Worm (Caenorhabditis elegans) whole organism, L3 larva: ENCODE measurements around the gene fax-1.

Source experiments
- R02D3.7 ChIP-seq: fragments of 150-350 bp; optimal IDR thresholded peaks from 2 replicates; lab custom pipeline; 2014; ENCODE audit warnings: missing biosample characterization, missing genetic modification characterization
- ceh-16 ChIP-seq: sonication (generic microtip); optimal IDR thresholded peaks from 2 replicates; lab custom pipeline; 2017; ENCODE audit warnings: missing biosample characterization, missing genetic modification characterization
- ceh-9 ChIP-seq: sonication (generic microtip); optimal IDR thresholded peaks from 2 replicates; lab custom pipeline; 2018; ENCODE audit warnings: missing biosample characterization, missing genetic modification characterization
- elt-2 ChIP-seq: sonication (generic microtip); optimal IDR thresholded peaks from 2 replicates; lab custom pipeline; 2016; ENCODE audit warnings: missing genetic modification reagents, mild to moderate bottlenecking, missing genetic modification characterization, missing compliant biosample characterization
- hmg-11 ChIP-seq: sonication (generic microtip); optimal IDR thresholded peaks from 2 replicates; lab custom pipeline; 2016; ENCODE audit warnings: missing genetic modification characterization, missing compliant biosample characterization
- jun-1 ChIP-seq: fragments of 150-350 bp; optimal IDR thresholded peaks from 2 replicates; lab custom pipeline; 2014; ENCODE audit warnings: missing biosample characterization, missing genetic modification reagents, missing genetic modification characterization
- lsy-12 ChIP-seq: sonication (generic microtip); optimal IDR thresholded peaks from 2 replicates; lab custom pipeline; 2016; ENCODE audit warnings: mild to moderate bottlenecking, missing genetic modification characterization, missing compliant biosample characterization
- mdl-1 ChIP-seq: fragments of 150-350 bp; optimal IDR thresholded peaks from 2 replicates; lab custom pipeline; 2014; ENCODE audit warnings: missing biosample characterization, missing genetic modification characterization
- nhr-11 ChIP-seq: fragments of 150-350 bp; optimal IDR thresholded peaks from 2 replicates; lab custom pipeline; 2014; ENCODE audit warnings: missing biosample characterization, missing genetic modification characterization
- nhr-12 ChIP-seq: fragments of 150-350 bp; optimal IDR thresholded peaks from 2 replicates; lab custom pipeline; 2014; ENCODE audit warnings: missing biosample characterization, missing genetic modification characterization
- nhr-23 ChIP-seq: fragments of 150-350 bp; optimal IDR thresholded peaks from 2 replicates; lab custom pipeline; 2014; ENCODE audit warnings: missing biosample characterization, missing genetic modification reagents, missing genetic modification characterization
- nhr-237 ChIP-seq: fragments of 150-350 bp; optimal IDR thresholded peaks from 2 replicates; lab custom pipeline; 2014; ENCODE audit warnings: missing biosample characterization, missing genetic modification characterization
- nhr-25 ChIP-seq: sonication (generic microtip); optimal IDR thresholded peaks from 2 replicates; lab custom pipeline; 2017; ENCODE audit warnings: missing biosample characterization, missing genetic modification characterization
- nhr-28 ChIP-seq: fragments of 150-350 bp; optimal IDR thresholded peaks from 2 replicates; lab custom pipeline; 2014; ENCODE audit warnings: missing biosample characterization, missing genetic modification characterization
- nhr-67 ChIP-seq: fragments of 150-350 bp; optimal IDR thresholded peaks from 2 replicates; lab custom pipeline; 2014; ENCODE audit warnings: missing biosample characterization, missing genetic modification characterization
- pha-4 ChIP-seq: fragments of 150-350 bp; optimal IDR thresholded peaks from 2 replicates; lab custom pipeline; 2014; ENCODE audit warnings: missing biosample characterization, missing genetic modification reagents, missing genetic modification characterization
- pqm-1 ChIP-seq: fragments of 150-350 bp; optimal IDR thresholded peaks from 2 replicates; lab custom pipeline; 2017; ENCODE audit warnings: missing biosample characterization, missing genetic modification characterization, inconsistent platforms
- skn-1 ChIP-seq: fragments of 150-350 bp; optimal IDR thresholded peaks from 2 replicates; lab custom pipeline; 2014; ENCODE audit warnings: missing biosample characterization, missing genetic modification characterization
- zag-1 ChIP-seq: fragments of 150-350 bp; optimal IDR thresholded peaks from 2 replicates; lab custom pipeline; 2014; ENCODE audit warnings: missing biosample characterization, missing genetic modification characterization
- ztf-11 ChIP-seq: fragments of 150-350 bp; optimal IDR thresholded peaks from 2 replicates; lab custom pipeline; 2014; ENCODE audit warnings: missing biosample characterization, missing genetic modification characterization

fax-1 gene

DNA sequence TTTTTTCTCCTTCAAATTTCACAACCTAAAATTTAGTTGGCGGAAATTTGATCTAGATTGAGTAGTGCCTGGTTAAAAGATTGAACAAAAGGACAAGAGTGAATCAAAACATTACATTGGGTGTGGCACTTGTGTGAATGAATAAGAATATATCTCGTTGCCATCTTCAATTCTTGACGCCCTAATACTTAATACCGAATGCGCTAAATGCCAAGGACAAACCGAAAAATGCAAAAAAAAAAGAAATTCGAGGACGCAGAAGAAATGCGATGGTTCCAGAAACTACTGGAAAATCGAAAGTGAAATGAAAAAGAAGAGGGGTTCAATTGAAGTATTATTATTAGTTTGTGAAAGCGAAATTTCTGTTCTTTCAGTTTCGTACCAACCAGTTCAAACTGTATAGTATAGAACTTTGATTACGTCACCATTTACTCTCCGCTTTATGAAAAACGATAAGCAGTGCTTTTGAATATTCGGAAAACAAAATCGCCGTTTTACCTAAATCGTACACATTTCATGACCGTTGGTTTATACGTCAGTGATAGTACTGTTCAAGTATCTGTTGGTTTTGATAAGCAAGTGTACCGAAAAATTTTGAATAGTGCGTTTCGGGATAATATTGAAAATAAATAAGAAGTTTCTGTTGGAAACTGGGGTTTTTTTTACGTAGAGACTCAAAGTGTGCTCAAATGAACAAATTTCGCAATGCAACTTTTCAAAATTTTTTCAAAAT, 43.9 kb downstream of the fax-1 start:
- TF ChIP-seq hmg-11, result no peak
- TF ChIP-seq elt-2, result peak; percentile 53
- peak; percentile 23 for TF ChIP-seq pqm-1 (tag; lab: Kevin White, UChicago)
- peak; percentile 45 for TF ChIP-seq jun-1 (tag; lab: Kevin White, UChicago)
- TF ChIP-seq nhr-25 (tag; lab: Kevin White, UChicago), result peak; percentile 54
- TF ChIP-seq, all 47 proteins: peak for 4

DNA sequence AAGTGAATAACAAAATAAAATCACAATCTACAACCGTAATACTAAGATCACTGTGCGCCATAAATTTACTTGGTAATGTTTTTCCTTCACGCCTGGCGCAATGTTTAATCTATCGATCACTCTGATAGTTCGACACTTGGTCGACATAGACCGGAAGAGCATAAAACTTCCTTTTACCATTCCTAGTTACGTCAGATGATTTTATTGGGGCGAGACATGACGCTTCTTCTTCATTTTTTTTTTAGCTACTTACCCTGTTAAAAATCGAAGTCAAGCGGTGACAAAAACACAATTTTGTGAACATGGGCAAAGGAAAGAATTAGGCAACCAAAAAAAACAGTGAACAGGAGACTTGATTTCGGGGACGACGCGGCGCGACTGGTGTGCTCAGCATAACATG, 44.6 kb downstream of the fax-1 start:
- TF ChIP-seq ceh-16, result no peak
- TF ChIP-seq elt-2, result peak; percentile 49
- no peak for TF ChIP-seq jun-1 (tag; lab: Kevin White, UChicago)
- TF ChIP-seq skn-1 (tag; lab: Kevin White, UChicago), result no peak

DNA sequence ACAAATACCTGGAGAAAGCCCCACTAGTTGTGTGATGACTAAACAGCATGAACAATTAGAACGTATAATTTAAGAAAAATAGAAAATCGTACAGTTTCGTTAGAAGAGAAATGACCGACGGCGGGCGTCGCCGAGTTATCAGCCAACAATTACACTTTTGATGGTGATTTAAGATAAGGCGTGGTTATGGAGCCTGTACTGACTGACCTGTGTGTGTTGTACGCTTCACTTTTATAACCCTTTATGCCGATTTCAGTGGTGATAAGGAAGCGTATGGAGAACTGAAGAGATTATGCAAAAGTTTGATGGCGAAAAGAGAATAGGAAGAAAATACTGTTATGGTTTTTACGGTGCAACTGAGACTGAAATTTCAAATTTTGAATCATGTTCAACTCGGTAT, 46.0 kb downstream of the fax-1 start:
- TF ChIP-seq skn-1 (tag; lab: Kevin White, UChicago) (no peak), elt-2 (peak; percentile 98), nhr-11 (tag; lab: Kevin White, UChicago) (no peak), nhr-23 (tag; lab: Kevin White, UChicago) (no peak), nhr-237 (tag; lab: Kevin White, UChicago) (no peak), lsy-12 (no peak), jun-1 (tag; lab: Kevin White, UChicago) (peak; percentile 72), ztf-11 (tag; lab: Kevin White, UChicago) (no peak), ceh-16 (no peak), nhr-67 (no peak), mdl-1 (tag; lab: Kevin White, UChicago) (no peak), pha-4 (tag; lab: Kevin White, UChicago) (peak; percentile 42), nhr-25 (tag; lab: Kevin White, UChicago) (no peak), pqm-1 (tag; lab: Kevin White, UChicago) (peak; percentile 96)

DNA sequence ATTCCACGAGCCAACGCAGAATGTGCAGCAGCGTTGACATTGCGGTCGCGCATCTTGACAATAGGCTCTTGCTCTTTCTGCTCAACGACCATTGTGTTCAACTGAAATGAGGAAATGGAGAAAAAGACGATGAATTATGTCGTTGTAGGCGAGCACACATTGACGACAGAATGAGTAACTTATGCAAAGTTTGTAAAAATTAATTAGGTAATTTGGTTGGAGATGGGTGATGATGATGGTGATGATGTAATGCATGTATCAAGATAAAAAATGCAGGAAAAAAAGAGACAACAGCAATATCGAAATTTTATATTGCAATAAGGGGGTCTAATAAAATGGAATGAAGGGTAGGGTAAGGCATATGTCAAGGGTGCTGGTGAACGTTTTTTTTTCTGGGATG, 46.8 kb downstream of the fax-1 start, which contains the start of gene bbln-1:
Gene bbln-1, minus strand, starts transcription at position 101 of the 400 bp plus-strand sequence.
- TF ChIP-seq nhr-12 (tag; lab: Kevin White, UChicago) (no peak), ceh-9 (no peak), pqm-1 (tag; lab: Kevin White, UChicago) (no peak), elt-2 (no peak), ztf-11 (tag; lab: Kevin White, UChicago) (no peak), nhr-28 (no peak), pha-4 (tag; lab: Kevin White, UChicago) (no peak), jun-1 (tag; lab: Kevin White, UChicago) (no peak), zag-1 (tag; lab: Kevin White, UChicago) (no peak), ceh-16 (no peak), R02D3.7 (tag; lab: Kevin White, UChicago) (no peak), nhr-237 (tag; lab: Kevin White, UChicago) (no peak)
